Worm (Caenorhabditis elegans): ENCODE measurements around the gene dnj-19.

DNA sequence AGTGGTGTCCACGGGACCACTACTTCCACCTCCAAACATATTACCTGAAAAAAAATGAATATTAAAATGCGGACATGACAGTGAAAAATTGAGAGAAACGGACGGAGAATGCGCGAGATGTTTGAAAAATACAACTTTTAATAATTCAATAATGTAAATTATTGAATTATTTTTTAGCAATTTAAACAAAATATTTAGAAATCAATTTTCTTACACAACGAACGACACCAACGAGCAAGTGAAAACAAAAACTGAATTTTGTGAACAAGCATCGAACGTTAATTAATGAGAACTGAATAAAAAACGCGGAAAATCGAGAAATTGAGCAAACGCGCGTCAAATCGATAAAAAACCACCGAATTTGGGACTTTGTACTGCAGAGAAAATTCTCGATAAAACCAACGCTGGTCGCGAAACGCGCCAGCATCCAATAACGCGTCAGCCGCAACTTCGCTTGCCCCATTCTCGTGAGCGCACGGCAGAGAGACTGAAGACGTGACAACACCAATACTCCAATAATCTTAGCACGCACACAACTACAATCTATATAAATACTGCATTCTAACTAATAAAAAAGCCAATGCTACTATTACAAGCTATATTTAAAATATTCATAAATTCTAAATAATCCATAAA is at the start of gene dnj-19, which contains the start of gene nhr-47:
- peak; percentile 76 for TF ChIP-seq W03F9.2 (tag; optimal IDR thresholded peaks at IDR 0.05)
- peak; percentile 59 for TF ChIP-seq him-1 (tag; optimal IDR thresholded peaks at IDR 0.05)

Data from whole organism, L4/young adult.